Worm (Caenorhabditis elegans) whole organism, late embryonic: Measurements from ENCODE around the gene prx-6.

ENCODE experiments used
- F13H6.1 ChIP-seq: sonication (generic microtip); optimal IDR thresholded peaks from 2 replicates; lab custom pipeline; 2016; ENCODE audit warnings: missing genetic modification characterization, missing compliant biosample characterization
- K09A11.1 ChIP-seq: sonication (generic microtip); optimal IDR thresholded peaks from 2 replicates; lab custom pipeline; 2017; ENCODE audit warnings: antibody characterized with exemption, mild to moderate bottlenecking, missing genetic modification characterization, missing compliant biosample characterization; ENCODE audit not compliant: insufficient read depth
- Y22D7AL.16 ChIP-seq: sonication (generic microtip); optimal IDR thresholded peaks from 2 replicates; lab custom pipeline; 2016; ENCODE audit warnings: missing genetic modification characterization, missing compliant biosample characterization
- ahr-1 ChIP-seq: sonication (generic microtip); optimal IDR thresholded peaks from 2 replicates; lab custom pipeline; 2016; ENCODE audit warnings: missing genetic modification characterization, missing compliant biosample characterization
- ceh-14 ChIP-seq: sonication (generic microtip); optimal IDR thresholded peaks from 2 replicates; lab custom pipeline; 2016; ENCODE audit warnings: missing genotype, missing genetic modification characterization, missing compliant biosample characterization
- ceh-18 ChIP-seq: sonication (generic microtip); optimal IDR thresholded peaks from 2 replicates; lab custom pipeline; 2016; ENCODE audit warnings: missing genetic modification characterization, missing compliant biosample characterization
- ceh-19 ChIP-seq: fragments of 200-800 bp; sonication (Bioruptor generic); optimal IDR thresholded peaks from 2 replicates; lab custom pipeline; 2018; ENCODE audit warnings: mild to moderate bottlenecking, missing genetic modification characterization, missing compliant biosample characterization
- ceh-30 ChIP-seq: fragments of 150-350 bp; optimal IDR thresholded peaks from 2 replicates; lab custom pipeline; 2014; ENCODE audit warnings: missing biosample characterization, missing genetic modification characterization
- ceh-48 ChIP-seq: sonication (generic microtip); optimal IDR thresholded peaks from 2 replicates; lab custom pipeline; 2016; ENCODE audit warnings: missing genetic modification characterization, inconsistent platforms, missing compliant biosample characterization
- ceh-6 ChIP-seq: fragments of 200-800 bp; sonication (Bioruptor generic); optimal IDR thresholded peaks from 2 replicates; lab custom pipeline; 2018; ENCODE audit warnings: mild to moderate bottlenecking, missing genetic modification characterization, missing compliant biosample characterization
- ceh-9 ChIP-seq: sonication (generic microtip); optimal IDR thresholded peaks from 2 replicates; lab custom pipeline; 2016; ENCODE audit warnings: mild to moderate bottlenecking, missing genetic modification characterization, inconsistent platforms, missing compliant biosample characterization
- elt-4 ChIP-seq: sonication (generic microtip); optimal IDR thresholded peaks from 2 replicates; lab custom pipeline; 2016; ENCODE audit warnings: missing genetic modification characterization, missing compliant biosample characterization
- ets-4 ChIP-seq: sonication (generic microtip); optimal IDR thresholded peaks from 2 replicates; lab custom pipeline; 2016; ENCODE audit warnings: missing genetic modification characterization, missing compliant biosample characterization
- fax-1 ChIP-seq: sonication (generic microtip); optimal IDR thresholded peaks from 2 replicates; lab custom pipeline; 2016; ENCODE audit warnings: missing genotype, missing genetic modification characterization, missing compliant biosample characterization
- hlh-13 ChIP-seq: fragments of 200-800 bp; sonication (Bioruptor generic); optimal IDR thresholded peaks from 2 replicates; lab custom pipeline; 2018; ENCODE audit warnings: mild to moderate bottlenecking, missing genetic modification characterization, missing compliant biosample characterization
- hlh-30 ChIP-seq: sonication (generic microtip); optimal IDR thresholded peaks from 2 replicates; lab custom pipeline; 2017; ENCODE audit warnings: antibody characterized with exemption, missing genetic modification characterization, missing compliant biosample characterization; ENCODE audit not compliant: insufficient read depth
- lim-6 ChIP-seq: sonication (generic microtip); optimal IDR thresholded peaks from 2 replicates; lab custom pipeline; 2016; ENCODE audit warnings: missing genetic modification characterization, missing compliant biosample characterization
- lin-11 ChIP-seq: fragments of 200-800 bp; sonication (Bioruptor generic); optimal IDR thresholded peaks from 2 replicates; lab custom pipeline; 2018; ENCODE audit warnings: mild to moderate bottlenecking, missing genetic modification characterization, missing compliant biosample characterization
- madf-2 ChIP-seq: sonication (generic microtip); optimal IDR thresholded peaks from 2 replicates; lab custom pipeline; 2017; ENCODE audit warnings: missing genetic modification characterization, missing compliant biosample characterization
- nfya-1 ChIP-seq: sonication (generic microtip); optimal IDR thresholded peaks from 2 replicates; lab custom pipeline; 2017; ENCODE audit warnings: missing genetic modification characterization, mild to moderate bottlenecking, missing compliant biosample characterization, antibody characterized with exemption, moderate library complexity
- nhr-11 ChIP-seq: fragments of 150-350 bp; optimal IDR thresholded peaks from 2 replicates; lab custom pipeline; 2014; ENCODE audit warnings: missing biosample characterization, missing genetic modification characterization
- npax-4 ChIP-seq: sonication (generic microtip); optimal IDR thresholded peaks from 2 replicates; lab custom pipeline; 2016; ENCODE audit warnings: missing genetic modification characterization, missing compliant biosample characterization
- pat-9 ChIP-seq: fragments of 200-800 bp; sonication (Bioruptor generic); optimal IDR thresholded peaks from 2 replicates; lab custom pipeline; 2018; ENCODE audit warnings: mild to moderate bottlenecking, missing genetic modification characterization, moderate library complexity, missing compliant biosample characterization
- pha-4 ChIP-seq: fragments of 150-350 bp; optimal IDR thresholded peaks from 2 replicates; lab custom pipeline; 2018; ENCODE audit warnings: missing biosample characterization, missing genetic modification reagents, missing genetic modification characterization
- pqm-1 ChIP-seq: sonication (generic microtip); optimal IDR thresholded peaks from 2 replicates; lab custom pipeline; 2016; ENCODE audit warnings: missing genetic modification characterization, missing compliant biosample characterization
- pros-1 ChIP-seq: fragments of 150-350 bp; optimal IDR thresholded peaks from 2 replicates; lab custom pipeline; 2014; ENCODE audit warnings: missing biosample characterization, missing genetic modification reagents, missing genetic modification characterization
- ref-2 ChIP-seq: sonication (generic microtip); optimal IDR thresholded peaks from 2 replicates; lab custom pipeline; 2016; ENCODE audit warnings: missing genetic modification characterization, missing compliant biosample characterization
- rnt-1 ChIP-seq: sonication (generic microtip); optimal IDR thresholded peaks from 2 replicates; lab custom pipeline; 2016; ENCODE audit warnings: missing genetic modification characterization, missing compliant biosample characterization
- sox-2 ChIP-seq: fragments of 200-800 bp; sonication (Bioruptor generic); IDR thresholded peaks from 2 replicates; pipeline ENCODE4 v1.3.6; 2022; ENCODE audit warnings: missing genetic modification reagents, missing genetic modification characterization, missing compliant biosample characterization
- sox-4 ChIP-seq: sonication (generic microtip); optimal IDR thresholded peaks from 2 replicates; lab custom pipeline; 2017; ENCODE audit warnings: mild to moderate bottlenecking, missing genetic modification characterization, inconsistent platforms, missing compliant biosample characterization
- syd-9 ChIP-seq: sonication (generic microtip); optimal IDR thresholded peaks from 2 replicates; lab custom pipeline; 2016; ENCODE audit warnings: mild to moderate bottlenecking, missing genetic modification characterization, moderate library complexity, missing compliant biosample characterization
- tbx-2 ChIP-seq: sonication (generic microtip); optimal IDR thresholded peaks from 2 replicates; lab custom pipeline; 2016; ENCODE audit warnings: missing genetic modification characterization, missing compliant biosample characterization
- tbx-7 ChIP-seq: sonication (generic microtip); optimal IDR thresholded peaks from 2 replicates; lab custom pipeline; 2016; ENCODE audit warnings: missing genotype, missing genetic modification characterization, missing compliant biosample characterization
- ttx-3 ChIP-seq: sonication (generic microtip); optimal IDR thresholded peaks from 2 replicates; lab custom pipeline; 2016; ENCODE audit warnings: missing genetic modification reagents, missing genetic modification characterization, missing compliant biosample characterization
- unc-3 ChIP-seq, 2 experiments: fragments of 200-800 bp in 1 of 2; sonication (Bioruptor generic) in 1 of 2; sonication (generic microtip) in 1 of 2; conservative IDR thresholded peaks in 1 of 2; optimal IDR thresholded peaks in 1 of 2; 2 replicates each; pipeline versions ENCODE4 v1.3.6 to Lab custom; 2016 to 2022; ENCODE audit warnings: missing compliant biosample characterization in 2 of 2, missing genetic modification characterization in 2 of 2, missing genetic modification reagents in 1 of 2
- unc-55 ChIP-seq: sonication (generic microtip); optimal IDR thresholded peaks from 2 replicates; lab custom pipeline; 2017; ENCODE audit warnings: missing biosample characterization, missing genetic modification reagents, missing genetic modification characterization
- unc-86 ChIP-seq: sonication (generic microtip); optimal IDR thresholded peaks from 2 replicates; lab custom pipeline; 2016; ENCODE audit warnings: missing genetic modification characterization, missing compliant biosample characterization
- zip-5 ChIP-seq: sonication (generic microtip); optimal IDR thresholded peaks from 2 replicates; lab custom pipeline; 2016; ENCODE audit warnings: missing genetic modification characterization, missing compliant biosample characterization
- ztf-16 ChIP-seq: sonication (generic microtip); optimal IDR thresholded peaks from 2 replicates; lab custom pipeline; 2017; ENCODE audit warnings: missing genetic modification characterization, missing compliant biosample characterization

Gene prx-6

DNA sequence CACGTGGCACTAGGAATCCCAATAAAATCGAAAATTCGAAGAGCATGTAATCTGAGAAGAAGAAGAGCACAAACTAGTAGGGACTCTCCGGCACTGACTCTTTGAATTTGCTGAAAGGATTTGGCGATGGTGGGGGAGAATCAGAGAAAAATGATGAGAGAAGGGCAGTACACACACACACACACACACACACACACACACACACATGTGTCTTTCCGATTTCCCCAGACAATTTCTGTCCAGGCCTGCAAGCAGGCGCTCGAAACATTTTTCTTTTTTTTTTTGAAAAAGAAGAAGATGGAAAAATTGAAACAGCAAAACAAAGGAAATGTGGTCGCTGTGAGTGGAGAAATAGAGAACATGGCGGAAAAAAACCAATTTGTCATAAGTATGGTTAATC is 10.2 kb upstream of the prx-6 start, which contains the start of gene tig-2:
tig-2 (minus strand) TSS at position 87 of the 400 bp plus-strand sequence.
- TF ChIP-seq nfya-1 (peak; percentile 23), sox-2 (GFP tag; lab: Robert Waterston, UW) (no peak), tbx-2 (tag; lab: Kevin White, UChicago) (peak; percentile 8), ceh-18 (tag; lab: Kevin White, UChicago) (peak; percentile 48), pqm-1 (tag; lab: Kevin White, UChicago) (no peak), npax-4 (no peak), pha-4 (tag; lab: Kevin White, UChicago) (no peak), sox-4 (tag; lab: Kevin White, UChicago) (no peak), ceh-48 (tag; lab: Kevin White, UChicago) (no peak), Y22D7AL.16 (tag; lab: Kevin White, UChicago) (no peak), elt-4 (tag; lab: Kevin White, UChicago) (no peak), hlh-30 (tag; lab: Kevin White, UChicago) (no peak), ttx-3 (tag; lab: Kevin White, UChicago) (no peak)

DNA sequence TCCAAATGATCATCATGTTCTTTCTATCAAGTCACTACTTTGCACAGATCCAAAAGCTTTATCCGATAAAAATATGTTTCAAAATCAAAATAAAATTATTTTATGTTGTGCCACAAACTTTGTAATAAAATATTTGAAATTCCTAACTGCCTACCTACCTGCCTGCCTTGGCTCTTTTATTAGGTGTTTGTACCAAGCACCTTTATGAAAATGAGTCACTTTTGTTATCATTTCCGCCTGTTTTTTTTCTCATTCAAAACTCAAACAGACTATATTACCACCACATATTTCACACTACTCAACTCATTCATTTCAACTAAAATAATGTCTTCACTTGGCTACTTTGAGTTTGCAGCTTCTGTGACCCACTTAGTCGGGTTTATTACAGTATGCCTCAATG is 4.6 kb upstream of the prx-6 start, which contains the start of gene F39G3.4:
F39G3.4 (plus strand) TSS at position 301 of the 400 bp plus-strand sequence.
- TF ChIP-seq Y22D7AL.16 (tag; lab: Kevin White, UChicago) (no peak), syd-9 (tag; lab: Kevin White, UChicago) (no peak), pqm-1 (tag; lab: Kevin White, UChicago) (no peak), pha-4 (tag; lab: Kevin White, UChicago) (no peak), K09A11.1 (no peak), ceh-14 (no peak), ceh-30 (no peak), nfya-1 (no peak), ahr-1 (no peak), unc-86 (tag; lab: Kevin White, UChicago) (no peak), ceh-19 (no peak), ets-4 (tag; lab: Kevin White, UChicago) (no peak), lin-11 (no peak), hlh-30 (tag; lab: Kevin White, UChicago) (no peak), elt-4 (tag; lab: Kevin White, UChicago) (no peak), ztf-16 (tag; lab: Kevin White, UChicago) (no peak), lim-6 (no peak), tbx-7 (tag; lab: Kevin White, UChicago) (no peak), nhr-11 (no peak), pat-9 (tag; lab: Kevin White, UChicago) (no peak)

DNA sequence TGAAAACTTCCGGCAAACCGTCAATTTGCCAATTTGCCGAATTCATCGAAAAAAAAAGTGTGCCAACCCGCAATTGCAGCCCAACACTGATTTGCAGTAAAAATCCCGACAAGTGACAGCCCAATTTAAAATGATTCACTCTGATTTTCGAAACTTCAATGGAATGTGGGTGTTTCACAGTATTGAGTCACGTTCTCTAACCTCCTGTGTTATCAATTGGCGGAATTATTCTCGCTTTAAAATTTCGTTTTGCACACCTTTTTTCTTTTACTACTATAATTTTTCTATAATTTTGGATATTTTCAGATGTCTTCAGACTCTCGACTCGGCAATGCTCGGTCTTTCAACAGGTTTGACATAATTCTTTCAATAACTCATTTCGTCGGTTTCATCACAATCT is 2.4 kb upstream of the prx-6 start, which contains the start of gene F39G3.5:
F39G3.5 (plus strand) TSS at position 301 of the 400 bp plus-strand sequence.
- TF ChIP-seq K09A11.1, result no peak
- no peak for TF ChIP-seq unc-55 (GFP tag; lab: Kevin White, UChicago)
- no peak for TF ChIP-seq lin-11
- no peak for TF ChIP-seq ceh-9 (tag; lab: Kevin White, UChicago)
- TF ChIP-seq pha-4 (tag; lab: Kevin White, UChicago), result no peak
- TF ChIP-seq pros-1, result no peak
- no peak for TF ChIP-seq hlh-13
- TF ChIP-seq ref-2, result no peak
- TF ChIP-seq ceh-48 (tag; lab: Kevin White, UChicago), result no peak
- TF ChIP-seq zip-5, result no peak
- no peak for TF ChIP-seq madf-2 (tag; lab: Kevin White, UChicago)
- no peak for TF ChIP-seq fax-1 (tag; lab: Kevin White, UChicago)
- no peak for TF ChIP-seq npax-4
- TF ChIP-seq unc-3 (GFP tag; conservative IDR thresholded peaks at IDR 0.05; lab: Robert Waterston, UW), result no peak
- TF ChIP-seq unc-3 (tag; optimal IDR thresholded peaks at IDR 0.05; lab: Kevin White, UChicago), result no peak
- TF ChIP-seq F13H6.1 (tag; lab: Kevin White, UChicago), result no peak
- TF ChIP-seq rnt-1 (tag; lab: Kevin White, UChicago), result no peak
- TF ChIP-seq ceh-6 (GFP tag; lab: Kevin White, UChicago), result no peak
- TF ChIP-seq, all 69 proteins: peak for 0
